Fruit fly (Drosophila melanogaster): Measurements from ENCODE around the gene CG1637.

The CG1637 gene

dm6 chrX:10857376-10857775 is 20.3 kb downstream of the CG1637 start, which contains the start of the genes sofe and CG2186 (continued):
- TF ChIP-seq CG43689 (GFP tag; IDR thresholded peaks at IDR 0.05) = no peak
- TF ChIP-seq bcd (GFP tag; optimal IDR thresholded peaks at IDR 0.05) = no peak
- TF ChIP-seq Gug (GFP tag; IDR thresholded peaks at IDR 0.05) = peak; percentile 18; the same call in 1 of the 4 replicates
- TF ChIP-seq ttk (GFP tag; IDR thresholded peaks at IDR 0.05) = peak; percentile 38; the same call in 1 of the 2 replicates
- TF ChIP-seq CG12942 (GFP tag; optimal IDR thresholded peaks at IDR 0.05) = peak; percentile 53
- TF ChIP-seq pita (GFP tag; optimal IDR thresholded peaks at IDR 0.05) = no peak
- peak; percentile 44 for TF ChIP-seq pho (GFP tag; optimal IDR thresholded peaks at IDR 0.05)
- TF ChIP-seq z (GFP tag; IDR thresholded peaks at IDR 0.05) = no peak
- TF ChIP-seq kah (GFP tag; optimal IDR thresholded peaks at IDR 0.05) = no peak
- TF ChIP-seq CG2678 (tag; optimal IDR thresholded peaks at IDR 0.05) = no peak
- TF ChIP-seq CG12299 (tag; optimal IDR thresholded peaks at IDR 0.05) = peak; percentile 61
- TF ChIP-seq CG34224 (GFP tag; IDR thresholded peaks at IDR 0.05; ENCODE audit: partially characterized antibody) = peak; percentile 70
- TF ChIP-seq kay (GFP tag; optimal IDR thresholded peaks at IDR 0.05) = no peak
- no peak for TF ChIP-seq usp (GFP tag; optimal IDR thresholded peaks at IDR 0.05)
- TF ChIP-seq CrebB (tag; optimal IDR thresholded peaks at IDR 0.05) = peak; percentile 39
- no peak for TF ChIP-seq Sox100B (GFP tag; optimal IDR thresholded peaks at IDR 0.05)
- TF ChIP-seq CG14667 (GFP tag; IDR thresholded peaks at IDR 0.05) = no peak
- TF ChIP-seq sob (GFP tag; IDR thresholded peaks at IDR 0.05) = peak; percentile 65
- TF ChIP-seq Myb (GFP tag; optimal IDR thresholded peaks at IDR 0.05) = peak; percentile 91
- TF ChIP-seq Jarid2 (GFP tag; optimal IDR thresholded peaks at IDR 0.05) = no peak
- no peak for TF ChIP-seq org-1 (GFP tag; optimal IDR thresholded peaks at IDR 0.05)
- peak; percentile 54 for TF ChIP-seq HLH54F (GFP tag; optimal IDR thresholded peaks at IDR 0.05)
- TF ChIP-seq dimm (GFP tag; IDR thresholded peaks at IDR 0.05) = no peak
- peak; percentile 47 for TF ChIP-seq caup (GFP tag; optimal IDR thresholded peaks at IDR 0.05; ENCODE audit: severe bottlenecking)
- peak; percentile 16 for TF ChIP-seq CG33213 (GFP tag; optimal IDR thresholded peaks at IDR 0.05)
- peak; percentile 53 for TF ChIP-seq Ets65A (GFP tag)
- no peak for TF ChIP-seq zf30C (GFP tag; optimal IDR thresholded peaks at IDR 0.05)
- peak; percentile 38; the same call in 1 of the 2 replicates for TF ChIP-seq CG9215 (GFP tag; IDR thresholded peaks at IDR 0.05)
- no peak for TF ChIP-seq CG17802 (tag; optimal IDR thresholded peaks at IDR 0.05)
- no peak for TF ChIP-seq corto (GFP tag; optimal IDR thresholded peaks at IDR 0.05)
- TF ChIP-seq CG17612 (GFP tag; IDR thresholded peaks at IDR 0.05) = no peak
- TF ChIP-seq CG7786 (GFP tag; optimal IDR thresholded peaks at IDR 0.05) = peak; percentile 67
- TF ChIP-seq Dfd (GFP tag; optimal IDR thresholded peaks at IDR 0.05) = no peak
- no peak for TF ChIP-seq Dad (GFP tag; optimal IDR thresholded peaks at IDR 0.05)
- TF ChIP-seq CG1603 (tag; optimal IDR thresholded peaks at IDR 0.05) = peak; percentile 86
- no peak for TF ChIP-seq pfk (GFP tag; optimal IDR thresholded peaks at IDR 0.05)
- TF ChIP-seq gce (GFP tag; IDR thresholded peaks at IDR 0.05) = no peak
- TF ChIP-seq CG1602 (GFP tag; optimal IDR thresholded peaks at IDR 0.05) = peak; percentile 58
- TF ChIP-seq eve (GFP tag; optimal IDR thresholded peaks at IDR 0.05) = no peak
- TF ChIP-seq ap (GFP tag; IDR thresholded peaks at IDR 0.05) = no peak
- TF ChIP-seq CG4820 (GFP tag; optimal IDR thresholded peaks at IDR 0.05) = peak; percentile 11
- no peak for TF ChIP-seq CG6854 (GFP tag; optimal IDR thresholded peaks at IDR 0.05)
- no peak for TF ChIP-seq bowl (GFP tag; IDR thresholded peaks at IDR 0.05)
- no peak for TF ChIP-seq CG10959 (GFP tag; IDR thresholded peaks at IDR 0.05)
- no peak for TF ChIP-seq nom (GFP tag; optimal IDR thresholded peaks at IDR 0.05)
- no peak for TF ChIP-seq ara (GFP tag; IDR thresholded peaks at IDR 0.05)
- peak; percentile 82 for TF ChIP-seq CG14710 (tag; optimal IDR thresholded peaks at IDR 0.05)
- TF ChIP-seq Camta (GFP tag; optimal IDR thresholded peaks at IDR 0.05) = peak; percentile 43
- TF ChIP-seq TFAM (GFP tag; optimal IDR thresholded peaks at IDR 0.05) = no peak
- peak; percentile 80 for TF ChIP-seq hbn (GFP tag; IDR thresholded peaks at IDR 0.05; ENCODE audit: partially characterized antibody)
- no peak for TF ChIP-seq gem (tag; optimal IDR thresholded peaks at IDR 0.05)
- TF ChIP-seq Pdp1 (GFP tag; optimal IDR thresholded peaks at IDR 0.05) = peak; percentile 6 to 46

Measured in whole organism, embryonic.